Fruit fly (Drosophila melanogaster) whole organism, embryonic: Measurements from ENCODE around the gene Sirt4.

Experiments used
- gsb ChIP-seq: fragments of 200-800 bp; sonication (Bioruptor generic); IDR thresholded peaks from 2 replicates; pipeline ENCODE4 v1.3.6; 2022; ENCODE audit warnings: missing biosample characterization, missing genetic modification characterization
- ttk ChIP-seq: fragments of 200-800 bp; sonication (Bioruptor generic); IDR thresholded peaks from 2 replicates; pipeline ENCODE4 v2.1.2; 2022; ENCODE audit warnings: missing biosample characterization, missing genetic modification characterization

DNA sequence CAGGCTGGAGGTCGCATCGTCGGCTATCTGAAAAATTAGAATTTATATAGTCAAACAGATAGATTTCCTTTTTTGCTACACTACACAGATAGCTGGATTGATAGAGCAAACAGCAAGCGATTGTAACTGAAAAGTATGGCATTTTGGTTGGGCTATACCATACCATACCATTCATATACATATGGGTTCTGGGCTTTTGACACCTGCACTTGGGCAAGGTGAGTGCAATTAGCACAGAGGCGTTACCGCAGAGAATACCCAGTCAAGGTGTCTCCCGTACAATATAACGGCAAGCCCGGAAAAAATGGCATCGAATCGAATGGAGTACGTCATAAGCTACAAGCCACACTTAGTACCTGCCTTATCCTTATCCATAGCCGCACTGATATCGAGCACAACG is 49.0 kb upstream of the Sirt4 start:
- TF ChIP-seq gsb (GFP tag; lab: Robert Waterston, UW) (no peak), ttk (GFP tag; lab: Robert Waterston, UW) (no peak)
